Fruit fly (Drosophila melanogaster): ENCODE measurements around the gene CG9173.

- TF ChIP-seq usp (GFP tag; optimal IDR thresholded peaks at IDR 0.05) (no peak), psq (optimal IDR thresholded peaks at IDR 0.05) (no peak), pan (optimal IDR thresholded peaks at IDR 0.05) (no peak), Dll (optimal IDR thresholded peaks at IDR 0.05) (no peak), EcR (GFP tag; optimal IDR thresholded peaks at IDR 0.05) (no peak)
These were observed 15.2 kb downstream of the CG9173 start for dm6 chr3L:1408093-1408492.
